Worm (Caenorhabditis elegans): Measurements from ENCODE around the gene gsp-2.

DNA sequence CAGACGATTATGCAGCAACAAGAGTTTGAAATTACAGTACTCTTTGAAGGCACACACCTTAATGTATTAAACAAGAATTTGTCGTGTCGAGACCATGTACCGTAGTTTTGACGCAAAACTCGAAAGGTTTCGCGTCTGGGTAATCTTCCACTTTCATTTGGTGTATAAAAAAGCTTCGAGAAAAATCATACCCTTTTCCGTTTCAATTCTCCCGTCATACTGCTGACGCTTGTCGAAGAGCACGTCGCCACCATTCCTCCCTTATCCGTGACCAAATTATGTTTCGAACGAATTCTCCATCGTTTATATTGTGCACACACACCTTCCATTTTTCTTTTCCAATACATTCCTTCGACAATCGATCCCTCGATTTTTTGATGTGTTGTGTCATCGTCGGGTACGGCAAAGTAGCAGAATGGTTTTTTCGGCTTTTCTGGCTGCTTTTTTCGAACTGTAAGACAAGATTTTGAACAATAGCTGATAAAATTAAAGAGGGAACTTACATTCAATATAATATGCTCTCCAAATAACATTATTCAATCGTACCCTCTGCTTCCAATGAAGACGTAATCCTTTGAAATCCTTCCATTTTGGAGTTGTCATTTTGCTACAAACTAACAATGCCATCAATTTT is 37.5 kb downstream of the gsp-2 start:
- TF ChIP-seq cebp-1 (GFP tag; IDR thresholded peaks at IDR 0.05) (no peak), cebp-1 (tag; optimal IDR thresholded peaks at IDR 0.05) (no peak), F49E8.2 (tag; optimal IDR thresholded peaks at IDR 0.05; ENCODE audit: insufficient read depth) (no peak), ekl-4 (GFP tag; IDR thresholded peaks at IDR 0.05) (no peak), nhr-179 (tag; optimal IDR thresholded peaks at IDR 0.05) (no peak), Y79H2A.3 (GFP tag; conservative IDR thresholded peaks at IDR 0.05) (no peak), nfya-2 (GFP tag; IDR thresholded peaks at IDR 0.05) (no peak)
